Worm (Caenorhabditis elegans) whole organism, midembryonic: ENCODE data around the gene unc-84.

ENCODE experiments used
- T22C8.4 ChIP-seq: fragments of 200-800 bp; sonication (Bioruptor generic); IDR thresholded peaks from 2 replicates; pipeline ENCODE4 v1.3.6; 2022; ENCODE audit warnings: missing genetic modification characterization, missing compliant biosample characterization
- cog-1 ChIP-seq: sonication (generic microtip); optimal IDR thresholded peaks from 2 replicates; lab custom pipeline; 2016; ENCODE audit warnings: missing genetic modification characterization, missing compliant biosample characterization
- flt-1 ChIP-seq: fragments of 200-800 bp; sonication (Bioruptor generic); IDR thresholded peaks from 2 replicates; pipeline ENCODE4 v1.3.6; 2022; ENCODE audit warnings: missing genetic modification characterization, missing compliant biosample characterization
- klf-2 ChIP-seq: fragments of 200-800 bp; sonication (Bioruptor generic); conservative IDR thresholded peaks from 2 replicates; pipeline ENCODE4 v1.3.6; 2022; ENCODE audit warnings: missing genetic modification reagents, missing genetic modification characterization, missing compliant biosample characterization
- med-1 ChIP-seq: sonication (generic microtip); optimal IDR thresholded peaks from 2 replicates; lab custom pipeline; 2017; ENCODE audit warnings: missing genetic modification characterization, mild to moderate bottlenecking, missing compliant biosample characterization, antibody characterized with exemption, missing genetic modification reagents; ENCODE audit not compliant: insufficient read depth
- ref-1 ChIP-seq: fragments of 200-800 bp; sonication (Bioruptor generic); conservative IDR thresholded peaks from 2 replicates; pipeline ENCODE4 v1.3.6; 2022; ENCODE audit warnings: missing genetic modification reagents, missing genetic modification characterization, missing compliant biosample characterization
- tab-1 ChIP-seq: fragments of 200-800 bp; sonication (Bioruptor generic); IDR thresholded peaks from 2 replicates; pipeline ENCODE4 v1.3.6; 2022; ENCODE audit warnings: missing genetic modification characterization, missing compliant biosample characterization
- ztf-23 ChIP-seq: fragments of 200-800 bp; sonication (Bioruptor generic); IDR thresholded peaks from 2 replicates; pipeline ENCODE4 v1.3.6; 2022; ENCODE audit warnings: missing genetic modification reagents, missing genetic modification characterization, missing compliant biosample characterization
- ztf-29 ChIP-seq: fragments of 200-800 bp; sonication (Bioruptor generic); IDR thresholded peaks from 2 replicates; pipeline ENCODE4 v1.3.6; 2022; ENCODE audit warnings: missing genetic modification reagents, missing genetic modification characterization, missing compliant biosample characterization

unc-84 gene

DNA sequence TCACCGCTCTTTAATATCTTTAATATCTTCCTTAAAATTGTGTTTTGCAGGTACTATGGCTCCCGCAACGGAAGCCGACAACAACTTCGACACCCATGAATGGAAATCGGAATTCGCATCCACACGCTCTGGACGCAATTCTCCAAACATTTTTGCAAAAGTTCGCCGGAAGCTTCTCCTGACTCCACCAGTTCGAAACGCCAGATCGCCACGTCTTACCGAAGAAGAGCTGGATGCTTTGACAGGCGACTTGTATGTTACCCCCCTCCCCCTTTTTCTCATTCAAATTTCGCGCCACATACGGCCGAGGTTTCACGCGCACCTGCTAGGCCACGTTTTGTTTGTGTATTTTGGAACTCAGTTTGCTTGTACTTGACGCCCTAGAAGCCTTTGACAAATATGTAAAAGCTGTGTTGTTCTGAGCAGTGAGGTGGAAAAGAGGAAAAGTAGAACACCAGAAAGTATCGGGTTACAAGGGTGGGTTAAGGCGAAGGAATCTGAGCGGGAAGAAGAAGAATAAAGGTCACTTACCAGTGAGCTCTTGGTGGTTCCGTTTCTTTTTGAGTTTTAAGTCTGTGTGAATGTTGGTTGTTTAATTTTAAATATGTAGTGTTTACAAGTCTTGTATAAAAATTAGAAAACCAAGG, at the start of gene unc-84:
Gene unc-84, plus strand, starts transcription at position 51 of the 647 bp plus-strand sequence.
- TF ChIP-seq ztf-23 (GFP tag; lab: Robert Waterston, UW), result no peak
- TF ChIP-seq ztf-29, result no peak
- no peak for TF ChIP-seq med-1
- 0 out of 2 replicates have a peak, but pooled peaks have one; percentile 39 for TF ChIP-seq tab-1 (GFP tag; lab: Robert Waterston, UW)
- no peak for TF ChIP-seq cog-1 (tag; lab: Kevin White, UChicago)
- TF ChIP-seq ref-1 (GFP tag; lab: Robert Waterston, UW), result no peak
- no peak for TF ChIP-seq klf-2
- TF ChIP-seq flt-1 (GFP tag; lab: Robert Waterston, UW), result peak; percentile 42; the same call in 1 of the 2 replicates
- no peak for TF ChIP-seq T22C8.4 (GFP tag; lab: Robert Waterston, UW)

DNA sequence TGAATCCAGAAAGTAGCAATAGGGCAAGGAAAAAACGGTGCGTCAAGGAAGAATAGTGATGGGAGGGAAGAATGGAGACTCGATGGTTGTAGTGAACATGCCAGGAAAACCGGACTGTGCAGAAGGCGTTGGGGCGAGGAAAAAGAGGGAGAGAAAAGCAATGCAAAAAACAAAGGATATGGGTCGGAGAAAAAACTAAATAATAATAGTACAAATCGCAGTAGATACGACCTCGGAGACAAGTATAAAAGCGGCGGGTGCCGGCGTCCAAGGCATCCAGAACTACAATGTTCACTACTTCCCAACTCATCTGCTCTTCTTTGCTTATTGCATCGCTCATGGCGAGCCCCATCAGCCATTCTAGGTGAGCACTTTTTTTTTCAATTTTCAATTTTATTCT, 47.8 kb upstream of the unc-84 start, which contains the start of gene R01E6.5:
Gene R01E6.5, plus strand, starts transcription at position 301 of the 400 bp plus-strand sequence.
- TF ChIP-seq tab-1 (GFP tag; lab: Robert Waterston, UW), result no peak
- no peak for TF ChIP-seq ztf-23 (GFP tag; lab: Robert Waterston, UW)
- TF ChIP-seq med-1, result no peak
- TF ChIP-seq cog-1 (tag; lab: Kevin White, UChicago), result no peak
- TF ChIP-seq flt-1 (GFP tag; lab: Robert Waterston, UW), result no peak
- no peak for TF ChIP-seq T22C8.4 (GFP tag; lab: Robert Waterston, UW)
- TF ChIP-seq ztf-29, result no peak
- no peak for TF ChIP-seq ref-1 (GFP tag; lab: Robert Waterston, UW)

DNA sequence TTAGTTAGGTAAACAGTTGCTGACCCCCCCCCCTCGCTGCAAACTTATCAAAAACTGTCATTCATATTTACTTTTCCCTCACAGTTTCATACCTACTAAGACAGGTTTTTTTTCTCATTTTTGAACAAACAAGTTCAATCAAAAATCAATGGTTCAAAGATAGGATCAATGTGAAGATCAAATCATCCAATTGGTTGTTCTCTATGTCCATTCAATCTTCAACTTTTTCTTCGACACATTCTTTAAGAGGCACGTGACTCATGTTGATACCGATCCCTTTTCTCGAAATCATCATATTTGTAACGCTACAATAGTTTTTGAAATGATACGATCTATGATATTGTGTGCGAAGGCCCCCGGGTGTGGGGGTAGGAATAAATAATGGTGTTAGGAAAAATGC, 44.9 kb upstream of the unc-84 start:
- TF ChIP-seq tab-1 (GFP tag; lab: Robert Waterston, UW) (no peak), med-1 (no peak), cog-1 (tag; lab: Kevin White, UChicago) (no peak), flt-1 (GFP tag; lab: Robert Waterston, UW) (no peak), ztf-23 (GFP tag; lab: Robert Waterston, UW) (no peak), ztf-29 (no peak), ref-1 (GFP tag; lab: Robert Waterston, UW) (no peak), T22C8.4 (GFP tag; lab: Robert Waterston, UW) (no peak), klf-2 (no peak)

DNA sequence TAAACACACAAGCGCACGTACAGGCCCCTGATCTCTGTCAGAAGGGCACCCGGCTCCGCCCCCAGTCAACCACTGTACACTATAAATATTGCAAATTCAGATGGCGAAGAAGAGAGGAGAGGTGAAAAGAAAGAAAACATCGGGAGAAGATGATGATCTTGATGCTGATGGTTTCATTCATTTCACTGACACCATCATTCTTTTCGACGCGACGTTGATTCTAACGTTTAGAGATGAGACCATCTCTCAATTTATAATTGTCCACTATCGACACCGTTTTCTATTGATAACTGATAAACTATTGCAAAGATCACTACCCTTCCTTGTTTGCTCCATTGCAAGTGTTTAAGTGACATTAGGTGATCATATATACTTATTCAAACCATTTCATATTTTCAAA, 43.2 kb upstream of the unc-84 start:
- TF ChIP-seq cog-1 (tag; lab: Kevin White, UChicago) (no peak), klf-2 (no peak), flt-1 (GFP tag; lab: Robert Waterston, UW) (no peak), med-1 (no peak), ztf-23 (GFP tag; lab: Robert Waterston, UW) (no peak), tab-1 (GFP tag; lab: Robert Waterston, UW) (no peak), ztf-29 (no peak), ref-1 (GFP tag; lab: Robert Waterston, UW) (no peak), T22C8.4 (GFP tag; lab: Robert Waterston, UW) (no peak)

DNA sequence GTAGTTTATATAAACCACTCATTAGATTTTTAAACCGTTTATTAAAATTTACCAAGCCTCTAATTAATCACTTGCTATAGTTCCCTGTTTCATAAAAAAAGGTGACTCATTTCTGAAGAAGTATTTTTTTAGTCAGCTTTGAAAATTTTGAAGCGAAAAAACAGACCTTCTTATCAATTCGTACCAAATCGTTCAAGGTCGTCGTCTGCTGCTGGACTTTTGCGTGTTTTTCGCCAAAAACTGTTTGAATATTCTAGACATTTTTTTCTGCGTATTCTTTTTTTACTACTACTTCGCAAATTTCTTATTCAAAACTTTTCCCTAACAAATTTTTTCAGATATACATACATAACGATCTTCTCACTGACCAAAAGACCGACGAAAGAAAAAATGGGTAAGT, 42.3 kb upstream of the unc-84 start, which contains the start of gene cah-4:
Gene cah-4, plus strand, starts transcription at position 339 of the 400 bp plus-strand sequence.
- TF ChIP-seq ztf-29 (no peak), ref-1 (GFP tag; lab: Robert Waterston, UW) (no peak), tab-1 (GFP tag; lab: Robert Waterston, UW) (no peak), ztf-23 (GFP tag; lab: Robert Waterston, UW) (no peak), med-1 (no peak), flt-1 (GFP tag; lab: Robert Waterston, UW) (no peak), klf-2 (no peak), cog-1 (tag; lab: Kevin White, UChicago) (no peak), T22C8.4 (GFP tag; lab: Robert Waterston, UW) (no peak)

DNA sequence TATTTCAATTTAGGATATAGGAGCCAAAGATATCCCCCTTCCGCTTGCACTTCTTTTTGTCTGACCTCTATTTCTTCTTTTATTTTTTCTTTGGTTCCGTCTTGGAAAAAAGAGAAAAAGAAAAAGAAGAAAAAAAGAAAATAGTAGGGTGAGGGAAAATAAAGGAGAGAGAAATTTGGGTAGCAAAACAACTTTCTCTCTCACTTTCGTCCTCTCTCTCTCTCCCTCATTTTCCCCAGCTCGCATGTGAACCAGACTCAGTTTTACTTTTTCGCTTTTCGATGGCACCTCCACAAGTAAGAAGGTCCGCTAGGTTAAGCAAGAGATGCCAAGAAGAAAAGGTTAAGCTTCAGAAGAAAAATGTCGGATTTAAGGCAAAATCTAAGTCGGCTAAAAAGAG, 41.8 kb upstream of the unc-84 start:
- no peak for TF ChIP-seq klf-2
- no peak for TF ChIP-seq T22C8.4 (GFP tag; lab: Robert Waterston, UW)
- no peak for TF ChIP-seq med-1
- no peak for TF ChIP-seq cog-1 (tag; lab: Kevin White, UChicago)
- no peak for TF ChIP-seq ztf-29
- TF ChIP-seq tab-1 (GFP tag; lab: Robert Waterston, UW), result no peak
- TF ChIP-seq ref-1 (GFP tag; lab: Robert Waterston, UW), result no peak
- no peak for TF ChIP-seq flt-1 (GFP tag; lab: Robert Waterston, UW)
- no peak for TF ChIP-seq ztf-23 (GFP tag; lab: Robert Waterston, UW)

DNA sequence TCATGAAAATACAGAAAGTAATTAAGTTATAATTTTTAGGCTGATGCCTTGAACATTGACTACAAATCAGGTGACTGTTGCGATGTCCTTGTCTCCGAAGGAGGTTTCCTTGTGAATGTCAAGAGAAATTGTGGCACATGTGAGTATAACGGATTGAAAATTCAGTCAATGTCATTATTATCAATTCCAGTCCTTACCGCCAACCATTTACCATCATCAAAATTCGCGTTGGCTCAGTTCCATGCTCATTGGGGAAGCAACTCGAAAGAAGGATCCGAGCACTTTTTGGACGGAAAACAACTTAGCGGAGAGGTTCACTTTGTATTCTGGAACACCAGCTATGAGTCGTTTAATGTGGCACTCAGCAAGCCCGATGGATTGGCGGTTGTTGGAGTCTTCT, 41.2 kb upstream of the unc-84 start:
- TF ChIP-seq T22C8.4 (GFP tag; lab: Robert Waterston, UW) (no peak), ztf-29 (no peak), med-1 (no peak), cog-1 (tag; lab: Kevin White, UChicago) (no peak), ref-1 (GFP tag; lab: Robert Waterston, UW) (no peak), flt-1 (GFP tag; lab: Robert Waterston, UW) (no peak), klf-2 (no peak), ztf-23 (GFP tag; lab: Robert Waterston, UW) (no peak)

DNA sequence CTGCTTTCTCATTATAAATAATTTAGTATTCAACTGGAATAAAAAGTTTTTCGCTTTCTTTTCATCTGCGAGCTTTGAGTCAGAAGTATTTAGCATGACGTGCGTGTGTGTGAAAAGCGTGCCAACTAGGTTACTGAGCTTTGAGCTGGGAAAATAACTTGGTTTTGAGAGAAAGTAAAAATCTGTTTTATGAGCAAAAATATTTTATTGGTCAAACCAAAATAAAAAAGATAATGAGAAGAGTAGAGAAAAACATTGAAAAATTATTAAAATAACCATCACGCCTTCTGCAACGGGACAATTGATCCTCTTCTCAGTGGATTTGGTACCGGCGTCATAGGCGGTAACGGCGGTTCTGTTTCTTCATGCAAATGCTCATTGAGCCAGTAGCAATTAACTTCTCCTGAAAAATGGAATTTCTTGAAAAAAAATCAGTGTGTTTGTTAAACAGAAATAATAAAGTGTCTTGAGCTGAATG, 40.0 kb upstream of the unc-84 start:
- TF ChIP-seq flt-1 (GFP tag; lab: Robert Waterston, UW) (no peak), klf-2 (no peak), tab-1 (GFP tag; lab: Robert Waterston, UW) (no peak), ztf-23 (GFP tag; lab: Robert Waterston, UW) (no peak), ref-1 (GFP tag; lab: Robert Waterston, UW) (no peak), T22C8.4 (GFP tag; lab: Robert Waterston, UW) (no peak), med-1 (no peak), cog-1 (tag; lab: Kevin White, UChicago) (no peak), ztf-29 (no peak)

DNA sequence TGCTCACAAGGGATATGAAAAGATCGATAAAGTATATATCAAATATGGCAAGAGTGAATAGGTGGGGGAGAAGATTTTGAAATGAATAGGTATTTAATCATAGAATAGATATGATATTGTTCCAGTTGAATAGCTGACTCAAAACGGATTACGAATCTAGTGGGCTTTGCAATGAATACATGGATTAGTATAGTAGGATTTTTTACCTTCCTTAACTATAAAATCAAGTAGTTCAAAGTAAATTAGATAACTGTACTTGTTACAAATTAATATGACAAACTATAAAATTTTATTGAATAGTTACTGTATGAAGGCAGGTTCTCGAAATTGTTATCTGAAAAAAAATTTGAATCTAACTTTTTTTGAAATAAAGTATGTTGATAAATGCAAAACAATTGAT, 33.7 kb upstream of the unc-84 start, which contains the start of gene odr-1:
Gene odr-1, minus strand, starts transcription at position 101 of the 400 bp plus-strand sequence.
- TF ChIP-seq med-1, result no peak
- no peak for TF ChIP-seq klf-2
- no peak for TF ChIP-seq ref-1 (GFP tag; lab: Robert Waterston, UW)
- no peak for TF ChIP-seq ztf-29
- TF ChIP-seq cog-1 (tag; lab: Kevin White, UChicago), result no peak
- no peak for TF ChIP-seq T22C8.4 (GFP tag; lab: Robert Waterston, UW)
- no peak for TF ChIP-seq tab-1 (GFP tag; lab: Robert Waterston, UW)
- TF ChIP-seq ztf-23 (GFP tag; lab: Robert Waterston, UW), result no peak
- TF ChIP-seq flt-1 (GFP tag; lab: Robert Waterston, UW), result no peak
